Worm (Caenorhabditis elegans) whole organism, mixed stage, embryonic: ENCODE results near the gene ZK673.11.

Experiments
- blmp-1 ChIP-seq: fragments of 150-350 bp; optimal IDR thresholded peaks from 2 replicates; lab custom pipeline; 2014; ENCODE audit warnings: missing biosample characterization, missing genetic modification characterization
- lin-13 ChIP-seq: fragments of 150-350 bp; optimal IDR thresholded peaks from 2 replicates; lab custom pipeline; 2014; ENCODE audit warnings: missing biosample characterization, missing genetic modification characterization
- mab-5 ChIP-seq: fragments of 150-350 bp; optimal IDR thresholded peaks from 2 replicates; lab custom pipeline; 2014; ENCODE audit warnings: missing biosample characterization, missing genetic modification characterization
- nhr-12 ChIP-seq: fragments of 150-350 bp; optimal IDR thresholded peaks from 2 replicates; lab custom pipeline; 2014; ENCODE audit warnings: missing biosample characterization, missing genetic modification characterization
- nhr-28 ChIP-seq: fragments of 150-350 bp; optimal IDR thresholded peaks from 2 replicates; lab custom pipeline; 2014; ENCODE audit warnings: missing biosample characterization, missing genetic modification characterization
- sem-2 ChIP-seq: fragments of 200-800 bp; sonication (Bioruptor generic); optimal IDR thresholded peaks from 2 replicates; lab custom pipeline; 2018; ENCODE audit warnings: mild to moderate bottlenecking, missing genetic modification characterization, missing compliant biosample characterization
- unc-39 ChIP-seq: fragments of 150-350 bp; optimal IDR thresholded peaks from 2 replicates; lab custom pipeline; 2014; ENCODE audit warnings: missing biosample characterization, missing genetic modification characterization
- zip-8 ChIP-seq: fragments of 150-350 bp; optimal IDR thresholded peaks from 2 replicates; lab custom pipeline; 2014; ENCODE audit warnings: missing biosample characterization, missing genetic modification characterization
- ztf-11 ChIP-seq: fragments of 150-350 bp; optimal IDR thresholded peaks from 2 replicates; lab custom pipeline; 2014; ENCODE audit warnings: missing biosample characterization, missing genetic modification characterization

DNA sequence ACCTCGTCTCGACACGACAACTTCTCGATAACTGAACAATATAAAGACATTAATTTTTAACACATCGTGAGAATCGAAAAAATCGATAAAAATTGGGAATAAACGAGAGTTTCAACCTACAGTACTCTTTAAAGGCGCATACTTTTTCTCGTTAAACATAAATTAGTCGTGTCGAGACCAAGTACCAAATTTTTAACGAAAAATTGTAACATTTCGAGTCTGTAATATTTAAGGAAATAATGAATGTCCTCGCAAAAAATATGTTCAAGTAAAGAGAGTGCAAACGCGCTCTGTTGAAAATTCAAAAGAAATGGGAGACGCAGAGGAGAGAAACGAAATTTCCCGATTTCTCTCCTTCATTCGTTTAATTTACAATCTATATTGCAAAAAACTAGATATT lies 6.7 kb upstream of the ZK673.11 start:
- TF ChIP-seq nhr-28 (tag; lab: Kevin White, UChicago) (no peak), unc-39 (tag; lab: Kevin White, UChicago) (no peak), nhr-12 (tag; lab: Kevin White, UChicago) (no peak), lin-13 (tag; lab: Kevin White, UChicago) (no peak), mab-5 (tag; lab: Kevin White, UChicago) (no peak), blmp-1 (tag; lab: Kevin White, UChicago) (no peak), ztf-11 (tag; lab: Kevin White, UChicago) (no peak), sem-2 (GFP tag; lab: Kevin White, UChicago) (no peak), zip-8 (tag; lab: Kevin White, UChicago) (no peak)
